Worm (Caenorhabditis elegans): ENCODE results near the gene F43C11.6.

DNA sequence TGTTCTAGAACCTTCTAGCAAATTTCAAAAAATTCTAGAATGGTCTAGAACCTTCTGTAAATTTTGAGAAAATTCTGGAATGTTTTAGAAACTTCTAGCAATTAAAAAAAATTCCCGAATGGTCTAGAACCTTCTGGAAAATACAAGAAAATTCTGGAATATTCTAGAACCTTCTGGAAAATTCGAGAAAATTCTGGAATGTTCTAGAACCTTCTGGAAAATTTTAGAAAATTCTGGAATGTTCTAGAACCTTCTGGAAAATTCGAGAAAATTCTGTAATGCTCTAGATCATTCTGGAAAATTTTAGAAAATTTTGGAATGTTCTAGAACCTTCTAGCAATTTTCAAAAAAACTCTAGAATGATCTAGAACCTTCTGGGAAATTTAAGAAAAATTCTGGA lies 11.8 kb upstream of the F43C11.6 start:
- TF ChIP-seq ztf-11 (tag; optimal IDR thresholded peaks at IDR 0.05) (no peak), elt-3 (tag; optimal IDR thresholded peaks at IDR 0.05) (no peak), ham-2 (GFP tag; optimal IDR thresholded peaks at IDR 0.05) (no peak), lin-13 (tag; optimal IDR thresholded peaks at IDR 0.05) (no peak)
